Fruit fly (Drosophila melanogaster): Measurements from ENCODE around the gene Dd.

Gene Dd

DNA sequence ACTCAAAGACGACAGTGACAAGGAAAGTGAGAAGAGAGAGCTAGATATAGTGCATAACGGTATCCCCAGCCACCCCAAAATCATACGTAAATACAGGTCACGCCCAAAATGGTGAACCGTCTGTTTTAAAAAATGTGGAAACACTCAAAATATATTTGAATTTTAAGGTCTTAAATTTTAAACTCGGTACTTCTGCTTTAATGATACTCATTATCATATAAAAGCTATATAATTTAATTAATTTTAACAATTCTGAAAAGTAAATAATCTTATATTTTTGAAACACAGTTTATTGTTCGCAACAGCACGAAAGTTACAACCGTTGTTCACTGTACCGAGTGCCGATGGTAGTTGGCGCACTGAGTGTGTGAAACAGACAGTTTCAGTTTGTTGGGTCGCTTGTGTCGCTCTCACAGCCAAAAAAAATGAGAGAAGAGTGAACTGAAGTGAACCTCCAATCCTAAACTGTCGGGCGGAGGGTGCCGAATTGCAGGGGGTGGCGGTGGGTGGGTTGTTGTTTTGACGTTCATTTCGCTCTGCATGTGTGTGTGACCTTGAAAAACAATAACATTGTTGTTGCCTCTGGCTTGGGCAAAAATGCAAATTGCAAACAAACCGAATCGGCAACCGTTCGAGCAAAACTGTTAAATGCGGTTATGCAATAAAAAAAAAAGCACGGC is 42.6 kb upstream of the Dd start (continued):
- TF ChIP-seq lz (GFP tag; optimal IDR thresholded peaks at IDR 0.05) (peak; percentile 62), Hr39 (GFP tag; optimal IDR thresholded peaks at IDR 0.05) (peak; percentile 32), CG3919 (GFP tag; optimal IDR thresholded peaks at IDR 0.05) (peak; percentile 79), Eip75B (GFP tag; optimal IDR thresholded peaks at IDR 0.05) (peak; percentile 6), fd59A (GFP tag; optimal IDR thresholded peaks at IDR 0.05) (peak; percentile 66), CG9139 (GFP tag; optimal IDR thresholded peaks at IDR 0.05) (peak; percentile 54), CG6163 (GFP tag; IDR thresholded peaks at IDR 0.05) (peak; percentile 79), CG10669 (GFP tag; optimal IDR thresholded peaks at IDR 0.05) (peak; percentile 71), CG16779 (tag; optimal IDR thresholded peaks at IDR 0.05) (peak; percentile 81), Lpt (GFP tag; optimal IDR thresholded peaks at IDR 0.05) (peak; percentile 80), acj6 (GFP tag; optimal IDR thresholded peaks at IDR 0.05) (peak; percentile 81), vri (GFP tag; optimal IDR thresholded peaks at IDR 0.05) (peak; percentile 48), Sox102F (GFP tag; optimal IDR thresholded peaks at IDR 0.05) (peak; percentile 72), Sox15 (GFP tag; optimal IDR thresholded peaks at IDR 0.05) (peak; percentile 73), Hr38 (GFP tag; optimal IDR thresholded peaks at IDR 0.05) (no peak), CG15336 (GFP tag; IDR thresholded peaks at IDR 0.05) (peak; percentile 94), dac (GFP tag; optimal IDR thresholded peaks at IDR 0.05) (peak; percentile 85), dsx (GFP tag; optimal IDR thresholded peaks at IDR 0.05; ENCODE audit: poor library complexity, severe bottlenecking) (peak; percentile 69)

DNA sequence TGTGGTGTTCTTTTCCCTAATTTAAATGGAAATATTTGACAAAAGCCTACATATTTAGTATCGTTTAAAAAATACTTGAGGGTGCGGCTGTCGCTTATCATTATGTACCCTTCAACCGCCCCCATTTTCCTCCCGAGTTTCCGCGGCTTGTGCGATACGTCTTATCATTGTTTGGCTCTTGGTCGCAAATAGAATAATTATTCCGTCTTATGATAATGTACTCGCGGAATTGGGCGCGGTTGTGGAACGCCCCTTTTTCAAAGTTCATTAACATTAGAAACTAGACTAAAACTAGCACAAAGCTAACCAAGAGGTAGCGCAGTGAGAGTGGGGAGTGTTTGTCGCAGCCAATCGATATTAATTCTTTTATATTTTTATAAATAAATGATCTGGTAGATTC is 41.6 kb upstream of the Dd start:
- TF ChIP-seq CG31627 (GFP tag; optimal IDR thresholded peaks at IDR 0.05), result no peak
- no peak for TF ChIP-seq pdm3 (GFP tag; optimal IDR thresholded peaks at IDR 0.05)
- TF ChIP-seq svp (GFP tag), result peak; percentile 68
- no peak for TF ChIP-seq ss (GFP tag; optimal IDR thresholded peaks at IDR 0.05)
- TF ChIP-seq CG6276 (GFP tag; optimal IDR thresholded peaks at IDR 0.05), result no peak
- no peak for TF ChIP-seq CG6792 (GFP tag; optimal IDR thresholded peaks at IDR 0.05)
- no peak for TF ChIP-seq topi (GFP tag; optimal IDR thresholded peaks at IDR 0.05)
- TF ChIP-seq CG9139 (GFP tag; optimal IDR thresholded peaks at IDR 0.05), result no peak
- no peak for TF ChIP-seq CG10669 (GFP tag; optimal IDR thresholded peaks at IDR 0.05)
- no peak for TF ChIP-seq CG15336 (GFP tag; IDR thresholded peaks at IDR 0.05)
- no peak for TF ChIP-seq fd59A (GFP tag; optimal IDR thresholded peaks at IDR 0.05)
- peak; percentile 60 for TF ChIP-seq Eip93F (GFP tag; optimal IDR thresholded peaks at IDR 0.05)
- TF ChIP-seq CG3919 (GFP tag; optimal IDR thresholded peaks at IDR 0.05), result no peak
- TF ChIP-seq net (GFP tag; optimal IDR thresholded peaks at IDR 0.05), result no peak
- TF ChIP-seq spab (GFP tag; optimal IDR thresholded peaks at IDR 0.05), result no peak
- no peak for TF ChIP-seq Eip75B (GFP tag; optimal IDR thresholded peaks at IDR 0.05)
- no peak for TF ChIP-seq CG8119 (GFP tag; IDR thresholded peaks at IDR 0.05)
- TF ChIP-seq CG10631 (GFP tag; optimal IDR thresholded peaks at IDR 0.05), result no peak
- peak; percentile 20 for TF ChIP-seq fkh (GFP tag; optimal IDR thresholded peaks at IDR 0.05)
- no peak for TF ChIP-seq Sox14 (GFP tag; optimal IDR thresholded peaks at IDR 0.05)
- no peak for TF ChIP-seq dac (GFP tag; optimal IDR thresholded peaks at IDR 0.05)
- no peak for TF ChIP-seq cyc (GFP tag; optimal IDR thresholded peaks at IDR 0.05)
- TF ChIP-seq vri (GFP tag; optimal IDR thresholded peaks at IDR 0.05), result peak; percentile 1
- no peak for TF ChIP-seq CG8319 (GFP tag; optimal IDR thresholded peaks at IDR 0.05)
- no peak for TF ChIP-seq lz (GFP tag; optimal IDR thresholded peaks at IDR 0.05)
- TF ChIP-seq Eip78C (GFP tag), result peak; percentile 28
- TF ChIP-seq eg (GFP tag; IDR thresholded peaks at IDR 0.05), result no peak

DNA sequence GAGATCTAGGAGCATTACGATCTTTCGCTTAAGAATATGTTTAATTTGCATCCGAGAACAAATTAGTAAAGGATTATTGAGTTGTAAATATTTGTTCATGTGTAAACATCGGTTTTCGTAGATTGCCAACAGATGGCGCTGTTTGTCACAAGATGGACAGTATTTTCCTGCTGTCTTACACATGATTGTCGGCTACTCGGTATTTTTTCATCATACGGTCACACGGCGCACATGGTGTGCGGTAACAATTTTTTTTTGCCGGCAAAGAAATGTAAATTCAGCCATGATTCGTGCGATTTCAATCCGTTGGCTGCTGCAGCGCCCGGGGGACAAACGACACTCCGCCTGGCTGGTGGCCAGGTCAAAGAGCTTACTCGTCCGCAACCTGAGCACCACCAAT is 39.1 kb upstream of the Dd start, which contains the start of the genes bbx and waw:
Gene bbx, plus strand, starts transcription at position 151 of the 400 bp plus-strand sequence.
Gene waw, plus strand, starts transcription at position 151 of the 400 bp plus-strand sequence.
- TF ChIP-seq acj6 (GFP tag; optimal IDR thresholded peaks at IDR 0.05) (no peak), svp (GFP tag) (peak; percentile 36), esn (GFP tag; optimal IDR thresholded peaks at IDR 0.05) (peak; percentile 42), Hr38 (GFP tag; optimal IDR thresholded peaks at IDR 0.05) (no peak), CG6854 (GFP tag; optimal IDR thresholded peaks at IDR 0.05) (no peak), CG10669 (GFP tag; optimal IDR thresholded peaks at IDR 0.05) (no peak), Eip78C (GFP tag) (peak; percentile 71), fkh (GFP tag; optimal IDR thresholded peaks at IDR 0.05) (peak; percentile 98), Smox (GFP tag; optimal IDR thresholded peaks at IDR 0.05) (peak; percentile 6), CG15336 (GFP tag; IDR thresholded peaks at IDR 0.05) (no peak), ss (GFP tag; optimal IDR thresholded peaks at IDR 0.05) (peak in 1 of 2 experiments; percentile 25), spab (GFP tag; optimal IDR thresholded peaks at IDR 0.05) (no peak), OdsH (GFP tag; optimal IDR thresholded peaks at IDR 0.05) (no peak), CG11762 (GFP tag; optimal IDR thresholded peaks at IDR 0.05; ENCODE audit: insufficient read depth) (no peak), achi (GFP tag; optimal IDR thresholded peaks at IDR 0.05) (no peak), dsx (GFP tag; optimal IDR thresholded peaks at IDR 0.05; ENCODE audit: poor library complexity, severe bottlenecking) (peak; percentile 12), Sox102F (GFP tag; optimal IDR thresholded peaks at IDR 0.05) (no peak), CG9139 (GFP tag; optimal IDR thresholded peaks at IDR 0.05) (no peak), CG8632 (GFP tag; optimal IDR thresholded peaks at IDR 0.05) (no peak), CG7368 (GFP tag; optimal IDR thresholded peaks at IDR 0.05) (no peak), CG6808 (GFP tag; optimal IDR thresholded peaks at IDR 0.05) (peak; percentile 22), CG16779 (tag; optimal IDR thresholded peaks at IDR 0.05) (no peak), CG6163 (GFP tag; IDR thresholded peaks at IDR 0.05) (no peak), Eip75B (GFP tag; optimal IDR thresholded peaks at IDR 0.05) (peak; percentile 17), Eip93F (GFP tag; optimal IDR thresholded peaks at IDR 0.05) (no peak), cyc (GFP tag; optimal IDR thresholded peaks at IDR 0.05) (no peak)
